Fruit fly (Drosophila melanogaster): ENCODE results near the gene Tak1.
"Not testable (repeated sequence)": the region's sequence is repeated elsewhere in the genome, so short reads cannot be mapped to it uniquely, and the experiment has no call there.

Tak1 gene

dm6 chrX:20538197-20538596 lies 13.5 kb upstream of the Tak1 start, which contains the start of gene RunxB:
TSS of gene RunxB (plus strand) at chrX:20538497.
- TF ChIP-seq Abd-B (GFP tag; optimal IDR thresholded peaks at IDR 0.05) (no peak), jim (GFP tag; optimal IDR thresholded peaks at IDR 0.05) (no peak), tai (GFP tag; optimal IDR thresholded peaks at IDR 0.05) (no peak), fru (GFP tag; optimal IDR thresholded peaks at IDR 0.05) (no peak), Dfd (GFP tag; optimal IDR thresholded peaks at IDR 0.05) (no peak), CG32264 (GFP tag; optimal IDR thresholded peaks at IDR 0.05) (no peak), usp (GFP tag; optimal IDR thresholded peaks at IDR 0.05) (no peak), CG9705 (GFP tag; optimal IDR thresholded peaks at IDR 0.05) (no peak), Dif (GFP tag; optimal IDR thresholded peaks at IDR 0.05; ENCODE audit: partially characterized antibody) (no peak), Hr83 (GFP tag; optimal IDR thresholded peaks at IDR 0.05; ENCODE audit: poor library complexity, severe bottlenecking) (no peak), CrebA (GFP tag; optimal IDR thresholded peaks at IDR 0.05; ENCODE audit: borderline replicate concordance) (no peak), Rel (GFP tag; optimal IDR thresholded peaks at IDR 0.05) (no peak), Rel (tag; optimal IDR thresholded peaks at IDR 0.05) (no peak), Jra (GFP tag; optimal IDR thresholded peaks at IDR 0.05) (no peak), Myc (optimal IDR thresholded peaks at IDR 0.05) (no peak), ey (GFP tag; optimal IDR thresholded peaks at IDR 0.05) (no peak), sage (GFP tag; optimal IDR thresholded peaks at IDR 0.05) (no peak), dsf (GFP tag; optimal IDR thresholded peaks at IDR 0.05; ENCODE audit: borderline replicate concordance) (no peak), dl (GFP tag; optimal IDR thresholded peaks at IDR 0.05; ENCODE audit: insufficient read depth in 1 of 2, partially characterized antibody in 2 of 2) (no peak)

DNA sequence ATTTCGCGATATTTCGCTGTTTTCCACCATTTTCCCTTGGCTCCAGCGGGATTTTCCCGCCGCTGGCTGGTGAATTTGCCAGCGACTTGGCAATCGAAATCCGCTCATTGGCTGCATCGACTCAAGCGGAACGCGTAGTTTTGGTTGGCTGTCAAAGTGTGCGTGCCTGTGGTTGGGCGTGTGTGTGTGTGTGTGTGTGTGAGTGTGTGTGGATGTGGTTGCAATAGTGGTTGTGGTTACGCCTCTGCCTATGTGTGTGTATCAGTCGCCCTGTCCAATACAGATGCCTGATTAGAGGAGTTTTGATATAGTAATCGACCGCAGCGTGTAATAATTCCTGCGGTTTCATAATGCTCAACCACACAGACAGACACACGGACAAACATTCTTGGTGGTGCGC lies 11.4 kb upstream of the Tak1 start:
- TF ChIP-seq Dfd (GFP tag; optimal IDR thresholded peaks at IDR 0.05) (peak; percentile 77), brk (GFP tag; optimal IDR thresholded peaks at IDR 0.05) (no peak)

DNA sequence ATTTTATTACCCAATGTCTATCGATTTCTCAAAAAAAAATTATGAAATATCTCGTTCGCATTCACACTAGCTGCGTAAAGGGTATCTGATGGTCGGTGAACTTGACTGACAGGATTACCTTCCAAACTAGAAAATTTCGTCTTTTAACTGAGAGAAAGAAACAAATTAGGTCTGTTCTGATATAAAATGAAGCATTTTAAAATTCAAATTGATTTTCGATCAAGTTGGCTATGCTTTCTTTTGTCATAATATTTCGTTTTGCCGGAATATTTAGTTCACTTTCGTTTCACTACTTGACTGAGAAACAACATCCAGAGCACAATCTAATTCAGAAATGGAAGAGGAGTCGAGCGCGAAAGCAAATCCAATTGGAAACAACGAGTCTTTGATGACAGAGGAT lies 2.6 kb upstream of the Tak1 start, which contains the start of gene CG42579:
Gene CG42579 (plus strand): TSS at position 301 of the 400 bp plus-strand sequence.
- not testable (repeated sequence) for TF ChIP-seq Dfd, woc, GATAd (GFP tag; optimal IDR thresholded peaks at IDR 0.05)

DNA sequence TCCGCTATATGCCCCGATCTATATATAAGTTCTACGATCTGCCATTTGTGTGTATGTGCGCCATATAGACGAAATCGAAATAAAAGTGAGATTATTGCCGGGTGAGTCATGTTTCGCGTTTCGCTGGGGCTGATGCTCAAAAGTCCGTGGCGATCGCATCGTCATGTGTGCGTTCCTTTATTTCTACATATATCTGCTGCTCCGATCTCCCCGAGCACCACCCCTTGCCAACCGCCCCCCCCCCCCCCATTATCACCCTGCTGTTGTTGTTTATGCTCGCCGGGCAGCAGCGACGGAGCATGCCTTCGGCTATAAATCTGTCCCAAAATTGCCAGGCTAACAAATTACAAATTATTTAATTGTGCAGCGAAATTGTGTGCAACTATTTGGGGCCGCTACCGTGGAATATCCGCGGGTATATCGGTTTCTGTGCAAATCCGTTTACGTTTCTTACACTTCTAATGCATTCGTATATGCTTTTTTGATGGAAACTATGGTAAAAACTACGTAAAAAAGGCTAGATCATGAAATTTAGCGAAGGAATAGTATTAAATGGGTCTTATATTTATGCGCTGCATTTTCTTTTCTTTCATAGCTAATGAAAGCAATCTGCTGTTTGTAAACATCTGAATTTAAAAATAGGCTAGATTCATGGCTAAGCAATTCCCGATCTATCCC lies 4.9 kb downstream of the Tak1 start:
- no peak for TF ChIP-seq Dif (GFP tag; optimal IDR thresholded peaks at IDR 0.05; ENCODE audit: partially characterized antibody)
- TF ChIP-seq foxo (GFP tag; optimal IDR thresholded peaks at IDR 0.05) = no peak
- no peak for TF ChIP-seq CG32264 (GFP tag; optimal IDR thresholded peaks at IDR 0.05)

- TF ChIP-seq N (GFP tag; optimal IDR thresholded peaks at IDR 0.05) (no peak), sv (GFP tag; optimal IDR thresholded peaks at IDR 0.05) (no peak), HLH106 (tag; optimal IDR thresholded peaks at IDR 0.05) (peak; percentile 20), Jra (GFP tag; optimal IDR thresholded peaks at IDR 0.05) (no peak), tai (GFP tag; optimal IDR thresholded peaks at IDR 0.05) (peak; percentile 53), sage (GFP tag; optimal IDR thresholded peaks at IDR 0.05) (no peak), lola (GFP tag; optimal IDR thresholded peaks at IDR 0.05) (no peak), ey (GFP tag; optimal IDR thresholded peaks at IDR 0.05) (peak; percentile 76), Sp1 (GFP tag; optimal IDR thresholded peaks at IDR 0.05) (peak; percentile 42), dmrt93B (GFP tag; optimal IDR thresholded peaks at IDR 0.05) (peak; percentile 18), Mio (GFP tag; optimal IDR thresholded peaks at IDR 0.05) (no peak), h (GFP tag; optimal IDR thresholded peaks at IDR 0.05) (peak; percentile 60), foxo (GFP tag; optimal IDR thresholded peaks at IDR 0.05) (peak in 1 of 2 experiments; percentile 72), Hr83 (GFP tag; optimal IDR thresholded peaks at IDR 0.05; ENCODE audit: poor library complexity, severe bottlenecking) (no peak), CG32264 (GFP tag; optimal IDR thresholded peaks at IDR 0.05) (no peak), psq (GFP tag; optimal IDR thresholded peaks at IDR 0.05) (peak; percentile 43), fru (GFP tag; optimal IDR thresholded peaks at IDR 0.05) (peak; percentile 73), woc (GFP tag; optimal IDR thresholded peaks at IDR 0.05) (no peak), br (GFP tag; optimal IDR thresholded peaks at IDR 0.05) (peak; percentile 68), Hr78 (GFP tag; optimal IDR thresholded peaks at IDR 0.05) (no peak), Hnf4 (GFP tag; optimal IDR thresholded peaks at IDR 0.05) (peak; percentile 56), OdsH (GFP tag; optimal IDR thresholded peaks at IDR 0.05) (peak; percentile 68), rgr (GFP tag; optimal IDR thresholded peaks at IDR 0.05) (peak; percentile 76), Rel (GFP tag; optimal IDR thresholded peaks at IDR 0.05) (no peak), Rel (tag; optimal IDR thresholded peaks at IDR 0.05) (no peak)
These were observed 5.7 kb downstream of the Tak1 start for dm6 chrX:20519049-20519448.
